Fruit fly (Drosophila melanogaster): Measurements from ENCODE around the gene CG12321.

DNA sequence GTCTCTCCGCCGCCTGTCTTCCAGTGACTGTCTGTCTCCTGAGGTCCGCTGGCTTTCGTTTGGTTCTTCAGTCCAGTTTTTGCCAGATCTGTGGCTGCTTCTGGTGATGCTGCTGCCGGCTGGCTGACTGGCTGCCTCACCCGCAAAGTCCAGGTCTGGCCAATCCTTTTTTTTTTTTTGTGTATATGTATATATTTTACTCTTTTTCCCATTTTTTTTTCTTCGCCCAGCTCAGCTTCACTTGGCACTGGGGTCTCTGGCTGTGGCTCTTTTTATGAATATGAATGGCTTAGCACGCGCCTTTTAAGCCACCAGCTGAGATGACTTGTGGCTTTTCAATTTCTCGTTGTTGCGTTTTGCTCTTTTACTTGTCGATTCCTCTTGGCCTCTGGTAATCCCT lies 41.9 kb downstream of the CG12321 start:
- TF ChIP-seq kay (GFP tag; ENCODE audit: borderline replicate concordance), result no peak
- TF ChIP-seq CG14711 (tag; optimal IDR thresholded peaks at IDR 0.05), result no peak
- no peak for TF ChIP-seq CG5204 (GFP tag; optimal IDR thresholded peaks at IDR 0.05)
- TF ChIP-seq cic (GFP tag; optimal IDR thresholded peaks at IDR 0.05), result no peak
